Worm (Caenorhabditis elegans): ENCODE results near the gene srg-1.

ce11 chrIII:6248064-6248687 is 10.0 kb downstream of the srg-1 start, which contains the start of the genes gen-1 and stt-3:
- no peak for TF ChIP-seq ZK546.5 (tag; optimal IDR thresholded peaks at IDR 0.05)
- no peak for TF ChIP-seq nhr-28 (tag; optimal IDR thresholded peaks at IDR 0.05)
- no peak for TF ChIP-seq snpc-4 (tag; optimal IDR thresholded peaks at IDR 0.05)
- no peak for TF ChIP-seq nhr-25 (tag; optimal IDR thresholded peaks at IDR 0.05)
- peak; percentile 69 for TF ChIP-seq lin-39 (tag; optimal IDR thresholded peaks at IDR 0.05)
- no peak for TF ChIP-seq nhr-77 (tag; optimal IDR thresholded peaks at IDR 0.05)
- TF ChIP-seq skn-1 (tag; optimal IDR thresholded peaks at IDR 0.05): no peak
- no peak for TF ChIP-seq ztf-4 (tag; optimal IDR thresholded peaks at IDR 0.05)
- TF ChIP-seq mdl-1 (tag; optimal IDR thresholded peaks at IDR 0.05): no peak
- TF ChIP-seq pha-4 (tag; optimal IDR thresholded peaks at IDR 0.05): no peak
- no peak for TF ChIP-seq ztf-11 (tag; optimal IDR thresholded peaks at IDR 0.05)
- TF ChIP-seq egl-27 (tag; optimal IDR thresholded peaks at IDR 0.05): no peak
